Worm (Caenorhabditis elegans) whole organism, midembryonic: Measurements from ENCODE around the gene mlc-6.

Source experiments
- T22C8.4 ChIP-seq: fragments of 200-800 bp; sonication (Bioruptor generic); IDR thresholded peaks from 2 replicates; pipeline ENCODE4 v1.3.6; 2022; ENCODE audit warnings: missing genetic modification characterization, missing compliant biosample characterization
- cog-1 ChIP-seq: sonication (generic microtip); optimal IDR thresholded peaks from 2 replicates; lab custom pipeline; 2016; ENCODE audit warnings: missing genetic modification characterization, missing compliant biosample characterization
- flt-1 ChIP-seq: fragments of 200-800 bp; sonication (Bioruptor generic); IDR thresholded peaks from 2 replicates; pipeline ENCODE4 v1.3.6; 2022; ENCODE audit warnings: missing genetic modification characterization, missing compliant biosample characterization
- klf-2 ChIP-seq: fragments of 200-800 bp; sonication (Bioruptor generic); conservative IDR thresholded peaks from 2 replicates; pipeline ENCODE4 v1.3.6; 2022; ENCODE audit warnings: missing genetic modification reagents, missing genetic modification characterization, missing compliant biosample characterization
- med-1 ChIP-seq: sonication (generic microtip); optimal IDR thresholded peaks from 2 replicates; lab custom pipeline; 2017; ENCODE audit warnings: missing genetic modification characterization, mild to moderate bottlenecking, missing compliant biosample characterization, antibody characterized with exemption, missing genetic modification reagents; ENCODE audit not compliant: insufficient read depth
- ref-1 ChIP-seq: fragments of 200-800 bp; sonication (Bioruptor generic); conservative IDR thresholded peaks from 2 replicates; pipeline ENCODE4 v1.3.6; 2022; ENCODE audit warnings: missing genetic modification reagents, missing genetic modification characterization, missing compliant biosample characterization
- tab-1 ChIP-seq: fragments of 200-800 bp; sonication (Bioruptor generic); IDR thresholded peaks from 2 replicates; pipeline ENCODE4 v1.3.6; 2022; ENCODE audit warnings: missing genetic modification characterization, missing compliant biosample characterization
- ztf-23 ChIP-seq: fragments of 200-800 bp; sonication (Bioruptor generic); IDR thresholded peaks from 2 replicates; pipeline ENCODE4 v1.3.6; 2022; ENCODE audit warnings: missing genetic modification reagents, missing genetic modification characterization, missing compliant biosample characterization
- ztf-29 ChIP-seq: fragments of 200-800 bp; sonication (Bioruptor generic); IDR thresholded peaks from 2 replicates; pipeline ENCODE4 v1.3.6; 2022; ENCODE audit warnings: missing genetic modification reagents, missing genetic modification characterization, missing compliant biosample characterization

Gene mlc-6

ce11 chrX:14255031-14255430 is 8.6 kb upstream of the mlc-6 start, which contains the start of gene E02H4.5:
E02H4.5 (minus strand) TSS chrX:14255131.
- TF ChIP-seq med-1 (GFP tag; lab: Kevin White, UChicago) (no peak), tab-1 (GFP tag; lab: Robert Waterston, UW) (no peak), ref-1 (GFP tag; lab: Robert Waterston, UW) (no peak), ztf-23 (GFP tag; lab: Robert Waterston, UW) (no peak), flt-1 (GFP tag; lab: Robert Waterston, UW) (no peak), klf-2 (GFP tag; lab: Robert Waterston, UW) (no peak), T22C8.4 (GFP tag; lab: Robert Waterston, UW) (no peak), ztf-29 (no peak), cog-1 (tag; lab: Kevin White, UChicago) (no peak)

DNA sequence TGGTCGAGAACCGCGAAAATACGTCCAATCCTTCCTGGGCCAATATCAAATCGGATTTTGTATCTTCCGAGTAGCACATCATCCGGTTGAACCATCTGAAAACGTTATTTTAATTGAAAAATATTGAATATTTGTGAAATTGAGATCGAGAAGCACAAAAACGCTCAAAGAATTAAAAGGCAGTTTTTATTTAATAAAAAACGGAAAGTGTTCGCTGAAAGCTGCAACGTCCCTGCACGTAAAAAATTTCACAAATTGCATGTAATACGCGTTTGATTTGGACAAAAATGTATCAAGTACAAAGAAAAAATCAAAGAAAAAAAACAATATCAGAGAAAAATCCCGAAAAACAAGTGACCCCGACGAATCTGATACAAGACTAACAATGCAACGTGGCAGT is 5.6 kb upstream of the mlc-6 start, which contains the start of gene E02H4.6:
E02H4.6 (minus strand) TSS at position 101 of the 400 bp plus-strand sequence.
- TF ChIP-seq T22C8.4 (GFP tag; lab: Robert Waterston, UW) (no peak), tab-1 (GFP tag; lab: Robert Waterston, UW) (no peak), med-1 (GFP tag; lab: Kevin White, UChicago) (no peak)

- TF ChIP-seq med-1 (GFP tag; lab: Kevin White, UChicago) (no peak), T22C8.4 (GFP tag; lab: Robert Waterston, UW) (no peak), tab-1 (GFP tag; lab: Robert Waterston, UW) (no peak), cog-1 (tag; lab: Kevin White, UChicago) (no peak), flt-1 (GFP tag; lab: Robert Waterston, UW) (no peak), ztf-23 (GFP tag; lab: Robert Waterston, UW) (no peak), ref-1 (GFP tag; lab: Robert Waterston, UW) (no peak), klf-2 (GFP tag; lab: Robert Waterston, UW) (no peak), ztf-29 (no peak)
Observed at ce11 chrX:14247436-14248103, 1.2 kb upstream of the mlc-6 start, which contains the start of gene K04C1.5. K04C1.5 (plus strand) TSS chrX:14248053.

DNA sequence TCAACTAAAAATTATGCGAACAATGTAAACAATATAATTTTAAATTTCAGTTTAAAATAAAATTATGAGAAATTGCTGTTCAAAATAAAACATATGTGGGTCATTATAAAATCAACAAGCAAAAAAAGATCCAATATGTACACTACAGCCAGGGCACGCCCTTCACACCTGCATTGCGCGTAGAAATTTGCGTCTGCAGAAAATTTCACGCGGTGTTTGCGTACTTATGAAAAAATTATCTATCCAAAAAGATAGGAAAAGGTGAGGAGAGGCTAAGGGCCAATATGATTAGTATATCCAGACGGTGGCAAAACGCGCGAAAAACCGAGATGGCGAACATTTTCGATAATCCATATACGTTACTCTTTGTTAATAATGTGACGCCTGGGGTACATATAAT is 1.9 kb downstream of the mlc-6 start:
- TF ChIP-seq T22C8.4 (GFP tag; lab: Robert Waterston, UW) (no peak), cog-1 (tag; lab: Kevin White, UChicago) (no peak), med-1 (GFP tag; lab: Kevin White, UChicago) (no peak), ref-1 (GFP tag; lab: Robert Waterston, UW) (no peak), ztf-29 (no peak), klf-2 (GFP tag; lab: Robert Waterston, UW) (no peak), tab-1 (GFP tag; lab: Robert Waterston, UW) (no peak), ztf-23 (GFP tag; lab: Robert Waterston, UW) (no peak), flt-1 (GFP tag; lab: Robert Waterston, UW) (no peak)

DNA sequence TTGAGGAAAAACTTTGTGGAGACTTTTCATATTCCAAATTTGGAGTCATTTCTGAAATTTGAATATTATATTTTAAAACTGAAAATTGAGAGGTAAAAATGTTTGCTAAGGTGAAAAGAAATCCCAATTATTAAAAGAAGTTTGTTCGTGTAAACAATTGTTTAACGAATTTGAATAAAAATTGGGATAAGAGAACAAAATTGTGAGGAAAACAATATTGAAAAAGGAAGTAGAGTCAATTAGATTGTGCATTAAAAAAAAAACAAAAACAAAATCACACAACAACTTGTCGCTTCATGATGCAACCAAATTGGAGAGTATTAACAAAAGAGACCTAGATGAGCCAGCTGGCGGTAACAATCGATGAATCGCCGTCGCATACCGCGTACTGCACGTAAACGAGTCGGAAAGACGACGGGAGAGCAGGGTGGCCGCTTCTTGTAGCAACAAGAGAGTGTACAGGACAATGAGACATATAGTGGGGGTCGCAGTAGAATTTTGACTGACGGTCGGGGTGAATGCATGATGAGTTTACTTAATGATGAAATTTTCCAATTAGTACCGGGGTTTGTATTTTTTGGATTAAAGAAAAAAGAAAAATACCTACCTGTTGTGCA is 3.0 kb downstream of the mlc-6 start, which contains the start of gene K04C1.3:
K04C1.3 (minus strand) TSS at position 51 of the 617 bp plus-strand sequence.
- TF ChIP-seq ztf-23 (GFP tag; lab: Robert Waterston, UW) (no peak), flt-1 (GFP tag; lab: Robert Waterston, UW) (no peak), klf-2 (GFP tag; lab: Robert Waterston, UW) (no peak)

DNA sequence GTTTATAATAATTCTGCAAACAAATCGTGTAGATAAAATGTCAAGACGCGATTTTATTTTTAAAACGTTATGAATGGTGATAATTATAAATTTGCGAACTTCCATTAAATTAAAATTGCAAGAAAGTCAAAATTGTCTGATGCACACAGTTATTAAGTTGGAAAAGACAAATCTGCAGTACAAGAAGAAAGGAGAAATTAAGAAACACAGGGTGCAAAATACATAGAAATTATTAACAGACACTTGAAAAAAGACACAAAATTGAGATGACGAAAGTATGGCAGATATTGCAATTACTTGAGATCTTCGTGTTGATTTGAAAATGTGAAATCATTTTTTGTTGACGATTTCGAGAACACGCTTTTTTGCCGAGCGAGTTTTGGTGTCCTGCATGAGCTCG is 4.9 kb downstream of the mlc-6 start:
- TF ChIP-seq cog-1 (tag; lab: Kevin White, UChicago) (no peak), ztf-23 (GFP tag; lab: Robert Waterston, UW) (no peak), ref-1 (GFP tag; lab: Robert Waterston, UW) (no peak), tab-1 (GFP tag; lab: Robert Waterston, UW) (no peak), klf-2 (GFP tag; lab: Robert Waterston, UW) (no peak), med-1 (GFP tag; lab: Kevin White, UChicago) (no peak), T22C8.4 (GFP tag; lab: Robert Waterston, UW) (no peak), ztf-29 (no peak), flt-1 (GFP tag; lab: Robert Waterston, UW) (no peak)

- no peak for TF ChIP-seq T22C8.4 (GFP tag; lab: Robert Waterston, UW)
- TF ChIP-seq cog-1 (tag; lab: Kevin White, UChicago) = no peak
- no peak for TF ChIP-seq flt-1 (GFP tag; lab: Robert Waterston, UW)
- TF ChIP-seq med-1 (GFP tag; lab: Kevin White, UChicago) = no peak
- no peak for TF ChIP-seq ref-1 (GFP tag; lab: Robert Waterston, UW)
- no peak for TF ChIP-seq ztf-29
- TF ChIP-seq tab-1 (GFP tag; lab: Robert Waterston, UW) = no peak
- TF ChIP-seq ztf-23 (GFP tag; lab: Robert Waterston, UW) = no peak
- no peak for TF ChIP-seq klf-2 (GFP tag; lab: Robert Waterston, UW)
Observed at ce11 chrX:14240205-14240604, 6.2 kb downstream of the mlc-6 start.

- no peak for TF ChIP-seq tab-1 (GFP tag; lab: Robert Waterston, UW)
- no peak for TF ChIP-seq med-1 (GFP tag; lab: Kevin White, UChicago)
- TF ChIP-seq cog-1 (tag; lab: Kevin White, UChicago) = no peak
- no peak for TF ChIP-seq ztf-29
- TF ChIP-seq klf-2 (GFP tag; lab: Robert Waterston, UW) = no peak
- TF ChIP-seq ztf-23 (GFP tag; lab: Robert Waterston, UW) = no peak
- TF ChIP-seq ref-1 (GFP tag; lab: Robert Waterston, UW) = no peak
- peak; percentile 77 for TF ChIP-seq T22C8.4 (GFP tag; lab: Robert Waterston, UW)
- 0 out of 2 replicates have a peak, but pooled peaks have one; percentile 29 for TF ChIP-seq flt-1 (GFP tag; lab: Robert Waterston, UW)
Observed at ce11 chrX:14238291-14238758, 8.1 kb downstream of the mlc-6 start, which contains the start of gene K04C1.2. K04C1.2 (plus strand) TSS chrX:14238708.
